Worm (Caenorhabditis elegans) whole organism, mixed stage, embryonic: ENCODE measurements around the gene dagl-2.

Source experiments
- M03D4.4 ChIP-seq: sonication (generic microtip); optimal IDR thresholded peaks from 2 replicates; lab custom pipeline; 2017; ENCODE audit warnings: mild to moderate bottlenecking, missing genetic modification characterization, missing compliant biosample characterization
- bed-3 ChIP-seq: fragments of 200-800 bp; sonication (Bioruptor generic); optimal IDR thresholded peaks from 3 replicates; lab custom pipeline; 2018; ENCODE audit warnings: mild to moderate bottlenecking, missing genetic modification characterization, moderate library complexity, missing compliant biosample characterization
- ceh-39 ChIP-seq: fragments of 150-350 bp; optimal IDR thresholded peaks from 2 replicates; lab custom pipeline; 2014; ENCODE audit warnings: missing biosample characterization, missing genetic modification characterization
- ceh-43 ChIP-seq: fragments of 200-800 bp; sonication (Bioruptor generic); optimal IDR thresholded peaks from 2 replicates; lab custom pipeline; 2018; ENCODE audit warnings: mild to moderate bottlenecking, missing genetic modification characterization, moderate library complexity, missing compliant biosample characterization
- ceh-83 ChIP-seq: fragments of 200-800 bp; sonication (Bioruptor generic); optimal IDR thresholded peaks from 2 replicates; lab custom pipeline; 2018; ENCODE audit warnings: mild to moderate bottlenecking, missing genetic modification characterization, missing compliant biosample characterization
- ces-1 ChIP-seq: fragments of 150-350 bp; optimal IDR thresholded peaks from 2 replicates; lab custom pipeline; 2014; ENCODE audit warnings: missing biosample characterization, missing genetic modification reagents, missing genetic modification characterization
- cnd-1 ChIP-seq: fragments of 200-800 bp; sonication (Bioruptor generic); optimal IDR thresholded peaks from 2 replicates; lab custom pipeline; 2018; ENCODE audit warnings: mild to moderate bottlenecking, missing genetic modification characterization, missing compliant biosample characterization
- drap-1 ChIP-seq: fragments of 200-800 bp; sonication (Bioruptor generic); optimal IDR thresholded peaks from 3 replicates; lab custom pipeline; 2018; ENCODE audit warnings: mild to moderate bottlenecking, missing genetic modification characterization, missing compliant biosample characterization
- elt-1 ChIP-seq: sonication (generic microtip); optimal IDR thresholded peaks from 2 replicates; lab custom pipeline; 2017; ENCODE audit warnings: missing genetic modification characterization, mild to moderate bottlenecking, missing compliant biosample characterization, antibody characterized with exemption, moderate library complexity, borderline replicate concordance; ENCODE audit not compliant: insufficient read depth
- elt-3 ChIP-seq: fragments of 150-350 bp; optimal IDR thresholded peaks from 2 replicates; lab custom pipeline; 2014; ENCODE audit warnings: missing biosample characterization, missing genetic modification characterization
- flh-1 ChIP-seq: fragments of 200-800 bp; sonication (Bioruptor generic); optimal IDR thresholded peaks from 2 replicates; lab custom pipeline; 2018; ENCODE audit warnings: mild to moderate bottlenecking, missing genetic modification characterization, moderate library complexity, missing compliant biosample characterization
- ham-2 ChIP-seq: fragments of 200-800 bp; sonication (Bioruptor generic); optimal IDR thresholded peaks from 2 replicates; lab custom pipeline; 2018; ENCODE audit warnings: mild to moderate bottlenecking, missing genetic modification characterization, missing compliant biosample characterization
- hlh-1 ChIP-seq: fragments of 150-350 bp; optimal IDR thresholded peaks from 2 replicates; lab custom pipeline; 2014; ENCODE audit warnings: missing biosample characterization, missing genetic modification reagents, missing genetic modification characterization
- lin-13 ChIP-seq: fragments of 150-350 bp; optimal IDR thresholded peaks from 2 replicates; lab custom pipeline; 2014; ENCODE audit warnings: missing biosample characterization, missing genetic modification characterization
- lin-32 ChIP-seq: fragments of 200-800 bp; sonication (Bioruptor generic); optimal IDR thresholded peaks from 2 replicates; lab custom pipeline; 2018; ENCODE audit warnings: mild to moderate bottlenecking, missing genetic modification characterization, missing compliant biosample characterization
- lsy-2 ChIP-seq: fragments of 150-350 bp; optimal IDR thresholded peaks from 2 replicates; lab custom pipeline; 2014; ENCODE audit warnings: missing biosample characterization, missing genetic modification characterization
- mab-5 ChIP-seq: fragments of 150-350 bp; optimal IDR thresholded peaks from 2 replicates; lab custom pipeline; 2014; ENCODE audit warnings: missing biosample characterization, missing genetic modification characterization
- mep-1 ChIP-seq: fragments of 150-350 bp; optimal IDR thresholded peaks from 2 replicates; lab custom pipeline; 2017; ENCODE audit warnings: missing biosample characterization, missing genetic modification reagents, missing genetic modification characterization, inconsistent platforms
- mls-2 ChIP-seq: sonication (generic microtip); optimal IDR thresholded peaks from 2 replicates; lab custom pipeline; 2016; ENCODE audit warnings: mild to moderate bottlenecking, missing genetic modification characterization, moderate library complexity, missing compliant biosample characterization
- nhr-12 ChIP-seq: fragments of 150-350 bp; optimal IDR thresholded peaks from 2 replicates; lab custom pipeline; 2014; ENCODE audit warnings: missing biosample characterization, missing genetic modification characterization
- nhr-2 ChIP-seq: fragments of 150-350 bp; optimal IDR thresholded peaks from 2 replicates; lab custom pipeline; 2014; ENCODE audit warnings: missing biosample characterization, missing genetic modification characterization
- nhr-237 ChIP-seq: fragments of 150-350 bp; optimal IDR thresholded peaks from 2 replicates; lab custom pipeline; 2014; ENCODE audit warnings: missing biosample characterization, missing genetic modification characterization
- nhr-76 ChIP-seq: sonication (generic microtip); optimal IDR thresholded peaks from 2 replicates; lab custom pipeline; 2017; ENCODE audit warnings: missing biosample characterization, missing genetic modification characterization
- sem-2 ChIP-seq: fragments of 200-800 bp; sonication (Bioruptor generic); optimal IDR thresholded peaks from 2 replicates; lab custom pipeline; 2018; ENCODE audit warnings: mild to moderate bottlenecking, missing genetic modification characterization, missing compliant biosample characterization
- snpc-4 ChIP-seq: fragments of 150-350 bp; optimal IDR thresholded peaks from 2 replicates; lab custom pipeline; 2014; ENCODE audit warnings: missing biosample characterization, missing genetic modification characterization
- tbx-8 ChIP-seq: fragments of 200-800 bp; sonication (Bioruptor generic); optimal IDR thresholded peaks from 2 replicates; lab custom pipeline; 2018; ENCODE audit warnings: mild to moderate bottlenecking, missing genetic modification characterization, moderate library complexity, missing compliant biosample characterization
- unc-120 ChIP-seq: sonication (generic microtip); optimal IDR thresholded peaks from 2 replicates; lab custom pipeline; 2017; ENCODE audit warnings: missing genetic modification characterization, missing compliant biosample characterization; ENCODE audit not compliant: poor library complexity, severe bottlenecking
- unc-39 ChIP-seq: fragments of 150-350 bp; optimal IDR thresholded peaks from 2 replicates; lab custom pipeline; 2014; ENCODE audit warnings: missing biosample characterization, missing genetic modification characterization
- unc-62 ChIP-seq: fragments of 150-350 bp; optimal IDR thresholded peaks from 2 replicates; lab custom pipeline; 2014; ENCODE audit warnings: missing biosample characterization, missing genetic modification reagents, missing genetic modification characterization
- zip-8 ChIP-seq: fragments of 150-350 bp; optimal IDR thresholded peaks from 2 replicates; lab custom pipeline; 2014; ENCODE audit warnings: missing biosample characterization, missing genetic modification characterization
- ztf-11 ChIP-seq: fragments of 150-350 bp; optimal IDR thresholded peaks from 2 replicates; lab custom pipeline; 2014; ENCODE audit warnings: missing biosample characterization, missing genetic modification characterization

dagl-2 gene

DNA sequence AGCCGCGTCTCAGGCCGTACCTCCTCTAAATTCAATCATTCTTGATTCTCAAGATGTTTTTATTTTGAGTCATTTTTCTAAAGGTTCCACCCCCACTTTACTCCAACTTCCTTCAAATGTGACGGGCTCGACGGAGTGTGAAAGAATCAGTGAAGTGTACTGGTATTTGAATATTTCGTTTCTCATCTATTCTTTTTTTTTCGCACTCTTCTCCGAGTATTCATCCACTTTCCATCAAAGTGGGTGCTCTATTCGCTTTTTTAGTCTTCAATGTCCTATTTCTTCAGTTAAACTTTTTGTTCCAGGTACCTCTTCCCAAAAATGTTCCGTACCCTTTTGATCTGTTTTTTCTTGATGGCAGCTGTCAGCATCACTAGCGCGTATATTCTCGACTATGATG lies 21.6 kb downstream of the dagl-2 start, which contains the start of gene nlp-52:
nlp-52 (plus strand) TSS at position 301 of the 400 bp plus-strand sequence.
- no peak for TF ChIP-seq nhr-76
- no peak for TF ChIP-seq M03D4.4 (tag; lab: Kevin White, UChicago)
- TF ChIP-seq mls-2 (tag; lab: Kevin White, UChicago): no peak
- no peak for TF ChIP-seq cnd-1 (tag; lab: Kevin White, UChicago)
- no peak for TF ChIP-seq unc-39

DNA sequence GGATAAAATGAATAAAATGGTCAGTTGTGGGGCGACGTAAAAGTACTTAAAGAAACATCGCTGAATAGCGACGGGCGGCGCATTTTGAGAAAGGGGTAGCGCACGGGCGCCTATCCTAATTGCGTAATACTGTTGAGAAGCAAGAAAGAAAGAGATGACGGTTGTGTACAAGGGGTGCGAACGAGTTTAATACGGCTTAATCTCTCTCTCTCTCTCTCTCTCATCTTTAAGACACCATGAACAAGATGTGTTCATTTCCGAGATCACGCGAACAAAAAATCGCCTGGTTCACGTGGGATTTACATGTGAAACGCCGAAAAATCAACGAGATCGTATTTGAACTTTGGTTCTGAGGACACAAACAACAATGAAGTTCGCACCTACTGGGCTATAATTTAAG lies 23.4 kb downstream of the dagl-2 start:
- no peak for TF ChIP-seq ceh-83 (GFP tag; lab: Kevin White, UChicago)
- no peak for TF ChIP-seq sem-2 (GFP tag; lab: Kevin White, UChicago)
- no peak for TF ChIP-seq elt-1 (tag; lab: Kevin White, UChicago)
- no peak for TF ChIP-seq zip-8 (tag; lab: Kevin White, UChicago)
- TF ChIP-seq snpc-4: no peak
- no peak for TF ChIP-seq bed-3 (GFP tag; lab: Kevin White, UChicago)
- TF ChIP-seq cnd-1 (tag; lab: Kevin White, UChicago): no peak
- no peak for TF ChIP-seq unc-62 (GFP tag; lab: Kevin White, UChicago)
- TF ChIP-seq ham-2: no peak
- no peak for TF ChIP-seq unc-120
- no peak for TF ChIP-seq lin-13
- no peak for TF ChIP-seq nhr-237 (tag; lab: Kevin White, UChicago)
- TF ChIP-seq nhr-12 (tag; lab: Kevin White, UChicago): no peak
- no peak for TF ChIP-seq ceh-39 (tag; lab: Kevin White, UChicago)
- TF ChIP-seq tbx-8: no peak
- no peak for TF ChIP-seq lin-32 (GFP tag; lab: Kevin White, UChicago)
- no peak for TF ChIP-seq lsy-2
- TF ChIP-seq mep-1 (tag; lab: Kevin White, UChicago): no peak

DNA sequence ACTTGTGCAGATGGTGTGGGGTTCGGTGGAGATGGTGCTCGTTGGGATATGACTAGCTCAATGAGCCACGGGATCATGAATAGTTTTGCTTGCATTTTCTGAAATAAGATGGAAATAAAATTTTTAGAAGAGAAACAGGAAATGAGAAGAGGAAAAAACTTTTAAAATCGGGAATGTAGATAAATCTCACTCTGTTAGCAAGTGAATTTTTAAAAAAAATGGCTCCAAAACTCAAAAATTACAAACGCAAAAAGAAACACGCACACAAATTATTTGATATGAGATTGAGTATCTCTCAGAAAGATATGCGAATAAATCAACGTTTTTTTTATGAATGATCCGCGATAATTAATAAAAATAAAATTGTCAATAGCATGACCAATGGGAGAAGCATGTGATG lies 25.1 kb downstream of the dagl-2 start, which contains the start of gene T17H7.7:
T17H7.7 (minus strand) TSS at position 101 of the 400 bp plus-strand sequence.
- TF ChIP-seq ces-1 (no peak), bed-3 (GFP tag; lab: Kevin White, UChicago) (no peak), zip-8 (tag; lab: Kevin White, UChicago) (no peak), ztf-11 (tag; lab: Kevin White, UChicago) (no peak), unc-62 (GFP tag; lab: Kevin White, UChicago) (no peak), nhr-2 (no peak), lin-32 (GFP tag; lab: Kevin White, UChicago) (no peak)

DNA sequence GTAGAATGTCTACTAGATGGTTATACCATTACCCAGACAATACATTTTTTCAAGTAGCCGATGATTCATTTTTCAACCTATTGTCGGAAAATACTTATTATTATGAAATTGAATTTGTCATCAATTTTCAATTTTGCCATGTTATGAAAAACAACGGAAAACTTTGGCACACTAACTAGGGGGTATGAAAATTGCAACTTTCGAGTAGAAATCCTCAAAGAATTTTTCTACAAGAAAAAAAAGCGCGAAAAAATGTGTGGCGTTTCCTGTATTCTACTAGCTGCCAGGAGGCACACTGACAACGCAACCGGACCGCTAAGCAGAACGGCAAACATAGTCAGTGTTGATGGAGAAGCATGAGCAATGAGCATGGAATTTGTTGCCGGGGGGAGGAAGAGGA lies 28.7 kb downstream of the dagl-2 start:
- TF ChIP-seq M03D4.4 (tag; lab: Kevin White, UChicago) (no peak), nhr-12 (tag; lab: Kevin White, UChicago) (no peak), lsy-2 (no peak), hlh-1 (tag; lab: Kevin White, UChicago) (no peak), ceh-43 (GFP tag; lab: Kevin White, UChicago) (no peak), drap-1 (GFP tag; lab: Kevin White, UChicago) (no peak), nhr-76 (no peak), bed-3 (GFP tag; lab: Kevin White, UChicago) (no peak), nhr-2 (no peak), cnd-1 (tag; lab: Kevin White, UChicago) (no peak), ham-2 (no peak), elt-3 (no peak)

DNA sequence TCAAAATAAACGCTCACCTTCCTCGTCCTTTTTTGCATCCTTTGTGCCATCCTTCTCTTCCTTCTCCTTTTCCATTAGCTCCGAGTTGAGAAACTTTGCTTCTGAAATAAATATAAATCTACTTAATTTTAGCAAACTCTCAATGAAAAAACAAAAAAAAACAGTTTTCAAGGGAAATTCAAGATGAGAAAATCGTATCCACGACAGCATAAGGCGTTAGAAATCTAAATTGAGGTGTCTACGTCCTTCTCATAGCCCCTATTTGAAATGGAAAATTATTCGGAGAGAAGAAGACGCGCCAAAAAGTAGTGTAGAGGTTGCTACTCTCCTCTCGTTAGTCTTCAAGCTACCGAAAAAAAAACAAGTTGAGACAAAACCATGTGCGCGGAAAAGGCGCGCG lies 30.8 kb downstream of the dagl-2 start, which contains the start of gene pat-12:
pat-12 (minus strand) TSS at position 101 of the 400 bp plus-strand sequence.
- no peak for TF ChIP-seq ceh-39 (tag; lab: Kevin White, UChicago)
- no peak for TF ChIP-seq nhr-76
- TF ChIP-seq sem-2 (GFP tag; lab: Kevin White, UChicago): no peak
- no peak for TF ChIP-seq bed-3 (GFP tag; lab: Kevin White, UChicago)
- TF ChIP-seq unc-39: no peak
- TF ChIP-seq mls-2 (tag; lab: Kevin White, UChicago): no peak
- TF ChIP-seq flh-1 (GFP tag; lab: Kevin White, UChicago): no peak
- TF ChIP-seq mab-5 (tag; lab: Kevin White, UChicago): no peak
- TF ChIP-seq ceh-43 (GFP tag; lab: Kevin White, UChicago): no peak
- no peak for TF ChIP-seq unc-62 (GFP tag; lab: Kevin White, UChicago)
- TF ChIP-seq ces-1: no peak
- no peak for TF ChIP-seq ham-2
- no peak for TF ChIP-seq elt-1 (tag; lab: Kevin White, UChicago)
- no peak for TF ChIP-seq lin-32 (GFP tag; lab: Kevin White, UChicago)
- TF ChIP-seq nhr-237 (tag; lab: Kevin White, UChicago): no peak
